Worm (Caenorhabditis elegans): Measurements from ENCODE around the gene F45E1.4.

DNA sequence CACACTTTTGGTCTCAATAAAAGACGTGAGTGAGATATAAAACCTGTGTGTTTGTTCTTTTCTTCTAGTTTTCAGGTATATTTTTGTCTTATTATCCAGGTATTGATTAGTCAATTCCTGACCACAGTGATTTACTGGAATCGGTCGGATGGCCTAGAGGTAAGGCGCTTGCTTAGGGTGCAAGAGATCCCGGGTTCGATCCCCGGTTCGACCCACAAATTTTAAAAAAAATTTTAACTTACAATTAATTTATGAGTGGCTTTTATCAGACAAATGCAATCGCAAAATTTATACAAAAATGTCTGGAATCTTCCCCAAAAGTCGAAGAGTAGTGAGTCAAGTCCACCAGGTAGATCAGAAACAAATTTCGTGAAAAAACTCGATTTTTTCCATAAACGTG is 51.6 kb downstream of the F45E1.4 start:
- TF ChIP-seq nhr-11 (tag; optimal IDR thresholded peaks at IDR 0.05) (no peak), lsy-2 (tag; optimal IDR thresholded peaks at IDR 0.05) (no peak), zag-1 (tag; optimal IDR thresholded peaks at IDR 0.05) (no peak), alr-1 (tag; optimal IDR thresholded peaks at IDR 0.05; ENCODE audit: borderline replicate concordance) (no peak), lin-39 (tag; optimal IDR thresholded peaks at IDR 0.05) (no peak), C34B4.2 (tag; optimal IDR thresholded peaks at IDR 0.05) (no peak), ama-1 (optimal IDR thresholded peaks at IDR 0.05) (no peak), snpc-4 (tag; optimal IDR thresholded peaks at IDR 0.05) (no peak), ztf-4 (tag; optimal IDR thresholded peaks at IDR 0.05) (no peak), ztf-11 (tag; optimal IDR thresholded peaks at IDR 0.05) (no peak)
